Worm (Caenorhabditis elegans): Measurements from ENCODE around the gene mfsd-8.

Gene mfsd-8

ce11 chrIII:3248307-3249037 lies 33.6 kb upstream of the mfsd-8 start, which contains the start of gene nduf-9:
Gene nduf-9, minus strand, starts transcription at chrIII:3248575.
- TF ChIP-seq nhr-77 (tag; optimal IDR thresholded peaks at IDR 0.05) (no peak), hmg-11 (tag; optimal IDR thresholded peaks at IDR 0.05) (peak; percentile 70), egl-27 (tag; optimal IDR thresholded peaks at IDR 0.05) (no peak), lin-15B (tag; optimal IDR thresholded peaks at IDR 0.05) (peak; percentile 47), sea-2 (GFP tag; optimal IDR thresholded peaks at IDR 0.05) (peak; percentile 34), nfya-1 (tag; optimal IDR thresholded peaks at IDR 0.05; ENCODE audit: insufficient read depth) (peak; percentile 79)

- TF ChIP-seq nhr-77 (tag; optimal IDR thresholded peaks at IDR 0.05) (peak; percentile 24), tbx-2 (tag; optimal IDR thresholded peaks at IDR 0.05) (peak; percentile 29), eor-1 (tag; optimal IDR thresholded peaks at IDR 0.05) (no peak), lsy-12 (tag; optimal IDR thresholded peaks at IDR 0.05) (peak; percentile 49), elt-2 (tag; optimal IDR thresholded peaks at IDR 0.05) (peak; percentile 29)
Observed at ce11 chrIII:3249038-3249420, 33.1 kb upstream of the mfsd-8 start.

ce11 chrIII:3250596-3251112 lies 31.5 kb upstream of the mfsd-8 start, which contains the start of gene Y53G8AL.4:
Gene Y53G8AL.4, minus strand, starts transcription at chrIII:3250646.
- TF ChIP-seq fkh-2 (tag; optimal IDR thresholded peaks at IDR 0.05) (no peak), ztf-11 (tag; optimal IDR thresholded peaks at IDR 0.05) (no peak), nhr-12 (tag; optimal IDR thresholded peaks at IDR 0.05) (no peak), fos-1 (tag; optimal IDR thresholded peaks at IDR 0.05) (no peak), ZK546.5 (tag; optimal IDR thresholded peaks at IDR 0.05) (no peak), ceh-9 (tag; optimal IDR thresholded peaks at IDR 0.05) (no peak), snpc-4 (tag; optimal IDR thresholded peaks at IDR 0.05) (no peak), elt-1 (tag; optimal IDR thresholded peaks at IDR 0.05) (no peak), nhr-23 (tag; optimal IDR thresholded peaks at IDR 0.05) (no peak)

DNA sequence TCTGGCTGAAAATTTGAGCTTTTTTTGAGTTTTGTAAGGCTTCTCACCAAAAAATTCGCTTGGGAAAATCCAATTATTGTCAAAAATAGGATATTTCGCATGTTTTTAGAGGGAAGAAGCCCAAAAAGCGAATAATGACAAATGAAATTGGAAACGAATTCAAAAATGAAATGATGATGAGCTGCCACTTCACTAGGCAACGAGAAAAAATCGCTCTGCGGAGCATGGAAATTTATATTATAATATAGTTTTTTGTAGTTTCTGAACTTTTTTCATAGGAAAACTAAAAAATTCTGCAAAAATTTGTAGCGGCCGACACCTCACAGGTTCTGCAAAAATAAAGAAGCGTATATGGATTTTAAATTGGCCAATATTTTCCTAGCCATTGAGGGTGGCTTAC lies 29.1 kb upstream of the mfsd-8 start, which contains the start of gene Y53G8AL.3:
Gene Y53G8AL.3, minus strand, starts transcription at position 101 of the 400 bp plus-strand sequence.
- TF ChIP-seq pqm-1 (tag; optimal IDR thresholded peaks at IDR 0.05) = no peak
- no peak for TF ChIP-seq R02D3.7 (tag; optimal IDR thresholded peaks at IDR 0.05)
- TF ChIP-seq fos-1 (tag; optimal IDR thresholded peaks at IDR 0.05) = no peak
- TF ChIP-seq lin-15B (tag; optimal IDR thresholded peaks at IDR 0.05) = no peak
- no peak for TF ChIP-seq elt-3 (tag; optimal IDR thresholded peaks at IDR 0.05)
- no peak for TF ChIP-seq pha-4 (tag; optimal IDR thresholded peaks at IDR 0.05)

ce11 chrIII:3253736-3254135 lies 28.4 kb upstream of the mfsd-8 start:
- TF ChIP-seq daf-12 (tag; optimal IDR thresholded peaks at IDR 0.05) (no peak), fkh-10 (GFP tag; optimal IDR thresholded peaks at IDR 0.05) (no peak), nhr-43 (tag; optimal IDR thresholded peaks at IDR 0.05; ENCODE audit: poor library complexity, severe bottlenecking) (no peak), hmg-11 (tag; optimal IDR thresholded peaks at IDR 0.05) (no peak), unc-39 (tag; optimal IDR thresholded peaks at IDR 0.05) (no peak), aly-2 (tag; optimal IDR thresholded peaks at IDR 0.05) (no peak), tbx-2 (tag; optimal IDR thresholded peaks at IDR 0.05) (no peak), nhr-28 (tag; optimal IDR thresholded peaks at IDR 0.05) (no peak), zag-1 (tag; optimal IDR thresholded peaks at IDR 0.05) (no peak), nhr-67 (tag; optimal IDR thresholded peaks at IDR 0.05) (no peak), ZK546.5 (tag; optimal IDR thresholded peaks at IDR 0.05) (no peak), lin-15B (tag; optimal IDR thresholded peaks at IDR 0.05) (no peak), nhr-11 (tag; optimal IDR thresholded peaks at IDR 0.05) (no peak), nhr-25 (tag; optimal IDR thresholded peaks at IDR 0.05) (no peak), ztf-4 (tag; optimal IDR thresholded peaks at IDR 0.05) (no peak), pha-4 (tag; optimal IDR thresholded peaks at IDR 0.05) (peak; percentile 75), snpc-4 (tag; optimal IDR thresholded peaks at IDR 0.05) (no peak), elt-2 (tag; optimal IDR thresholded peaks at IDR 0.05) (peak; percentile 97), elt-1 (tag; optimal IDR thresholded peaks at IDR 0.05) (no peak), ceh-82 (tag; optimal IDR thresholded peaks at IDR 0.05) (no peak), skn-1 (tag; optimal IDR thresholded peaks at IDR 0.05) (no peak), egl-5 (tag; optimal IDR thresholded peaks at IDR 0.05) (no peak), unc-62 (GFP tag; optimal IDR thresholded peaks at IDR 0.05) (no peak), ceh-28 (tag; optimal IDR thresholded peaks at IDR 0.05) (no peak), nfya-1 (tag; optimal IDR thresholded peaks at IDR 0.05; ENCODE audit: insufficient read depth) (no peak), R02D3.7 (tag; optimal IDR thresholded peaks at IDR 0.05) (no peak), jun-1 (tag; optimal IDR thresholded peaks at IDR 0.05) (peak; percentile 65), nhr-237 (tag; optimal IDR thresholded peaks at IDR 0.05) (no peak), lin-39 (tag; optimal IDR thresholded peaks at IDR 0.05) (no peak), mml-1 (tag; optimal IDR thresholded peaks at IDR 0.05) (no peak), ceh-9 (tag; optimal IDR thresholded peaks at IDR 0.05) (no peak), pqm-1 (tag; optimal IDR thresholded peaks at IDR 0.05) (peak; percentile 98), fkh-2 (tag; optimal IDR thresholded peaks at IDR 0.05) (no peak)
